Fruit fly (Drosophila melanogaster): ENCODE data around the gene Atet.

DNA sequence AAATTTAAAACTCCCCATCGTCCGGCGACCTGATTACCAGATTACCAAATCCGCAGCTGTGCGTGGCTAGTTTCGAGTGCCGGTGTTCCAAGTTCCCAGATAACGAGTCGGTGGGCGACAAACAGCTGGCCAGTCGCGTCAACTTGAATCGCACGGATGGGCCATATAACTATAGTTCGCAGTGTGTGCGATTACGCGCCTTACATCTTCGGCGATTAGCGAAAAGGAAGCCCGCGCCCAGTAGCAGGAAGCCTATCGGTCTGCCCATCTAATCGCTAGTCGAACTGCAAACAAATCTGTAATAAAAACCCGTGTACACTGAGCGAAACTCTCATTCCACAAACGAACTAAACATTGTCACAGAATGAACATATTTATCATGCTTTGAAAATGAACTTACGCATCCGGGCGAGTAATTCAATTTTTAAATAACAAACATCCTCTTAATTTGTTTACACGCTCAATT is 1.3 kb downstream of the Atet start:
- TF ChIP-seq insv (optimal IDR thresholded peaks at IDR 0.05) (no peak), Myc (optimal IDR thresholded peaks at IDR 0.05) (no peak), ttk (optimal IDR thresholded peaks at IDR 0.05) (no peak), h (optimal IDR thresholded peaks at IDR 0.05) (no peak)
